Worm (Caenorhabditis elegans) whole organism, L4 larva: Measurements from ENCODE around the gene F40G9.14.
A peak's percentile ranks its signal among the peaks of the same experiment; 100 is the strongest.

Source experiments
- F26F4.8 ChIP-seq: fragments of 200-800 bp; sonication (Bioruptor generic); conservative IDR thresholded peaks from 2 replicates; pipeline ENCODE4 v1.3.6; 2022; ENCODE audit warnings: missing genetic modification characterization, missing compliant biosample characterization
- F49E8.2 ChIP-seq: sonication (generic microtip); optimal IDR thresholded peaks from 2 replicates; lab custom pipeline; 2016; ENCODE audit warnings: missing compliant biosample characterization, mild to moderate bottlenecking, missing genetic modification characterization, borderline replicate concordance
- Y48G9A.11 ChIP-seq: fragments of 200-800 bp; sonication (Bioruptor generic); IDR thresholded peaks from 2 replicates; pipeline ENCODE4 v1.3.6; 2022; ENCODE audit warnings: missing genetic modification reagents, missing genetic modification characterization, missing compliant biosample characterization
- ZK337.2 ChIP-seq: fragments of 200-800 bp; sonication (Bioruptor generic); IDR thresholded peaks from 2 replicates; pipeline ENCODE4 v1.3.6; 2022; ENCODE audit warnings: missing genetic modification reagents, missing genetic modification characterization, missing compliant biosample characterization
- aha-1 ChIP-seq: fragments of 150-350 bp; peaks from one replicate; lab custom pipeline; 2014; ENCODE audit warnings: missing biosample characterization, missing genetic modification characterization
- ama-1 ChIP-seq: fragments of 150-350 bp; optimal IDR thresholded peaks from 2 replicates; lab custom pipeline; 2014; ENCODE audit warnings: inconsistent platforms, mixed read lengths
- attf-4 ChIP-seq: sonication (generic microtip); optimal IDR thresholded peaks from 3 replicates; lab custom pipeline; 2017; ENCODE audit warnings: missing biosample characterization, missing genetic modification characterization
- ceh-20 ChIP-seq: fragments of 200-800 bp; sonication (Bioruptor generic); IDR thresholded peaks from 2 replicates; pipeline ENCODE4 v1.3.6; 2022; ENCODE audit warnings: missing genetic modification reagents, missing genetic modification characterization, missing compliant biosample characterization
- ceh-28 ChIP-seq: fragments of 150-350 bp; optimal IDR thresholded peaks from 2 replicates; lab custom pipeline; 2014; ENCODE audit warnings: missing biosample characterization, missing genetic modification reagents, missing genetic modification characterization
- ceh-44 ChIP-seq: fragments of 200-800 bp; sonication (Bioruptor generic); IDR thresholded peaks from 2 replicates; pipeline ENCODE4 v1.3.6; 2022; ENCODE audit warnings: missing genetic modification reagents, missing genetic modification characterization, missing compliant biosample characterization
- ceh-82 ChIP-seq: sonication (generic microtip); optimal IDR thresholded peaks from 2 replicates; lab custom pipeline; 2017; ENCODE audit warnings: missing biosample characterization, missing genetic modification characterization
- cey-2 ChIP-seq: sonication (generic microtip); optimal IDR thresholded peaks from 3 replicates; lab custom pipeline; 2017; ENCODE audit warnings: missing genetic modification characterization, mild to moderate bottlenecking, missing compliant biosample characterization, antibody characterized with exemption, borderline replicate concordance; ENCODE audit not compliant: insufficient read depth
- daf-19 ChIP-seq: fragments of 200-800 bp; sonication (Bioruptor generic); conservative IDR thresholded peaks from 2 replicates; pipeline ENCODE4 v1.3.6; 2022; ENCODE audit warnings: missing genetic modification characterization, missing compliant biosample characterization
- dmd-8 ChIP-seq: fragments of 200-800 bp; sonication (Bioruptor generic); IDR thresholded peaks from 2 replicates; pipeline ENCODE4 v1.3.6; 2022; ENCODE audit warnings: missing genetic modification characterization, missing compliant biosample characterization
- duxl-1 ChIP-seq: sonication (generic microtip); optimal IDR thresholded peaks from 2 replicates; lab custom pipeline; 2016; ENCODE audit warnings: mild to moderate bottlenecking, missing genetic modification characterization, moderate library complexity, missing compliant biosample characterization; ENCODE audit not compliant: poor library complexity
- egl-43 ChIP-seq: fragments of 200-800 bp; sonication (Bioruptor generic); IDR thresholded peaks from 2 replicates; pipeline ENCODE4 v1.3.6; 2022; ENCODE audit warnings: missing genetic modification reagents, missing genetic modification characterization, missing compliant biosample characterization
- hlh-11 ChIP-seq: fragments of 200-800 bp; sonication (Bioruptor generic); optimal IDR thresholded peaks from 2 replicates; lab custom pipeline; 2018; ENCODE audit warnings: mild to moderate bottlenecking, missing genetic modification characterization, missing compliant biosample characterization
- jun-1 ChIP-seq: fragments of 150-350 bp; optimal IDR thresholded peaks from 2 replicates; lab custom pipeline; 2014; ENCODE audit warnings: missing biosample characterization, missing genetic modification reagents, missing genetic modification characterization
- lim-7 ChIP-seq: fragments of 200-800 bp; sonication (Bioruptor generic); IDR thresholded peaks from 2 replicates; pipeline ENCODE4 v1.3.6; 2022; ENCODE audit warnings: missing genetic modification characterization, missing compliant biosample characterization
- lir-3 ChIP-seq: sonication (generic microtip); optimal IDR thresholded peaks from 2 replicates; lab custom pipeline; 2016; ENCODE audit warnings: mild to moderate bottlenecking, missing genetic modification characterization, missing compliant biosample characterization
- mxl-3 ChIP-seq: fragments of 200-800 bp; sonication (Bioruptor generic); optimal IDR thresholded peaks from 2 replicates; lab custom pipeline; 2018; ENCODE audit warnings: mild to moderate bottlenecking, missing genetic modification characterization, missing compliant biosample characterization
- nhr-102 ChIP-seq: sonication (generic microtip); optimal IDR thresholded peaks from 2 replicates; lab custom pipeline; 2016; ENCODE audit warnings: mild to moderate bottlenecking, missing genetic modification characterization, moderate library complexity, missing compliant biosample characterization
- nhr-11 ChIP-seq: fragments of 150-350 bp; optimal IDR thresholded peaks from 2 replicates; lab custom pipeline; 2014; ENCODE audit warnings: missing biosample characterization, missing genetic modification characterization
- nhr-41 ChIP-seq: fragments of 200-800 bp; sonication (Bioruptor generic); IDR thresholded peaks from 2 replicates; pipeline ENCODE4 v1.3.6; 2022; ENCODE audit warnings: missing genetic modification reagents, missing genetic modification characterization, missing compliant biosample characterization
- nhr-76 ChIP-seq: fragments of 150-350 bp; optimal IDR thresholded peaks from 2 replicates; lab custom pipeline; 2014; ENCODE audit warnings: missing biosample characterization, missing genetic modification characterization
- nhr-77 ChIP-seq: fragments of 150-350 bp; optimal IDR thresholded peaks from 2 replicates; lab custom pipeline; 2014; ENCODE audit warnings: missing biosample characterization, missing genetic modification characterization
- pqm-1 ChIP-seq: sonication (generic microtip); optimal IDR thresholded peaks from 2 replicates; lab custom pipeline; 2017; ENCODE audit warnings: missing biosample characterization, missing genetic modification characterization
- rbr-2 ChIP-seq: sonication (generic microtip); optimal IDR thresholded peaks from 2 replicates; lab custom pipeline; 2016; ENCODE audit warnings: missing genotype, missing genetic modification characterization, missing compliant biosample characterization
- skn-1 ChIP-seq: fragments of 150-350 bp; optimal IDR thresholded peaks from 2 replicates; lab custom pipeline; 2014; ENCODE audit warnings: missing biosample characterization, missing genetic modification characterization
- tag-97 ChIP-seq: fragments of 200-800 bp; sonication (Bioruptor generic); IDR thresholded peaks from 2 replicates; pipeline ENCODE4 v1.3.6; 2022; ENCODE audit warnings: missing genetic modification characterization, missing compliant biosample characterization
- unc-130 ChIP-seq: sonication (generic microtip); optimal IDR thresholded peaks from 2 replicates; lab custom pipeline; 2016; ENCODE audit warnings: missing genetic modification reagents, missing genetic modification characterization, missing compliant biosample characterization
- unc-39 ChIP-seq: sonication (generic microtip); optimal IDR thresholded peaks from 2 replicates; lab custom pipeline; 2017; ENCODE audit warnings: missing biosample characterization, missing genetic modification characterization
- unc-62 ChIP-seq, 3 experiments: fragments of 150-350 bp in 1 of 3; sonication (generic microtip); optimal IDR thresholded peaks in 2 of 3; peaks in 1 of 3; 1 replicate in 1 of 3; 2 replicates in 2 of 3; lab custom pipeline; 2014 to 2017; ENCODE audit warnings: missing biosample characterization in 3 of 3, missing genetic modification characterization in 3 of 3, missing genetic modification reagents in 3 of 3, missing genotype in 1 of 3

F40G9.14 gene

DNA sequence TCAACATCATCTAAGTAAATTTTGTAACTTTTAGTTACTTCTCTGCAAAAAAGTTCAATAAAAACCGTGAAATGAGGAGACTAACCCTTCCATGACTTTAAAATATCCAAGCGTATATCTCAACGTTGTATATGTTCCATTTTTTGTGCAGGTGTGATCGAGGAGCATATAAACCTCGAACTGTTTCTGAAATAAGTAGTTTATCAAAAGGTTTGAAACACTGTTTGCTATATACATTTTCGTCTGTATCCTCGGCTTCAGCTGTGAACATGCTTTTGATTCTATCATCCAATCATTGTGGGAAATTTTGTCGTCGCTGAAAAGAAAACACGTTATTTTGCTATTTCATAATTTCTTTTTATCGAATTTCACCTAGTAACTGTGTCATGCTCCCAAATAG, 3.3 kb upstream of the F40G9.14 start, which contains the start of gene F40G9.5:
F40G9.5 (plus strand) TSS at position 301 of the 400 bp plus-strand sequence.
- TF ChIP-seq egl-43 (GFP tag; lab: Robert Waterston, UW) = no peak
- TF ChIP-seq ceh-20 = no peak
- no peak for TF ChIP-seq Y48G9A.11 (GFP tag; lab: Robert Waterston, UW)
- no peak for TF ChIP-seq lir-3
- TF ChIP-seq duxl-1 (tag; lab: Kevin White, UChicago) = no peak
- no peak for TF ChIP-seq attf-4 (tag; lab: Kevin White, UChicago)
- no peak for TF ChIP-seq nhr-77 (tag; lab: Kevin White, UChicago)
- TF ChIP-seq F49E8.2 (tag; lab: Kevin White, UChicago) = no peak
- no peak for TF ChIP-seq daf-19 (GFP tag; lab: Robert Waterston, UW)
- TF ChIP-seq ZK337.2 (GFP tag; lab: Robert Waterston, UW) = no peak
- no peak for TF ChIP-seq ama-1 (lab: Kevin White, UChicago)
- TF ChIP-seq ceh-82 (tag; lab: Kevin White, UChicago) = no peak
- TF ChIP-seq lim-7 (GFP tag; lab: Robert Waterston, UW) = no peak
- no peak for TF ChIP-seq mxl-3
- TF ChIP-seq hlh-11 (tag; lab: Kevin White, UChicago) = no peak
- no peak for TF ChIP-seq tag-97
- no peak for TF ChIP-seq aha-1 (tag; lab: Kevin White, UChicago)
- TF ChIP-seq skn-1 (tag; lab: Kevin White, UChicago) = no peak
- TF ChIP-seq, all 104 proteins: peak for 0

- TF ChIP-seq daf-19 (GFP tag; lab: Robert Waterston, UW) (no peak), nhr-41 (GFP tag; lab: Robert Waterston, UW) (no peak), nhr-76 (tag; lab: Kevin White, UChicago) (no peak), ceh-82 (tag; lab: Kevin White, UChicago) (no peak)
These were observed 1.5 kb upstream of the F40G9.14 start, which contains the start of gene F40G9.6 for ce11 chrIII:179123-179592. F40G9.6 (plus strand) TSS chrIII:179542.

DNA sequence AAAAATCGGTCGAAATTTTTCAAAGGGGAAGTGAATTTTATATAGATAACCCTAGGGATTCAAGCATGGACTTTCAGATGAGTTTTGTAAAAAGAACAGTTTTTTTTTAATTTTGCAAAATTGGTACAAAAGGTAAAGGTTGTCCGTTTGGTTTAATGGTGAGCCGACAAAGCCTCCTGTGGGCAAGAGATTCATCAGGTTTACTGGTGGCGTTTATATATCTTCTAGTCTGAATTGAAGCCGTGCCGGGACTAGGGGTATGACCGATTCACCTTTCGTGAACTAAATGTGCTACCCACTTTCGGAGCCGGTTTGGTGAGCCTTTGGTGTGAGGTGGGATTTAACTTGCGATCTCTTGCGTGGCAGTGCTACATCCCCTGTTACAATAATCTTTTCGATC, 511 bp upstream of the F40G9.14 start:
- TF ChIP-seq ceh-44 (no peak), F26F4.8 (GFP tag; lab: Robert Waterston, UW) (0 out of 2 replicates have a peak, but pooled peaks have one; percentile 30)

ce11 chrIII:175733-176132, 1.9 kb downstream of the F40G9.14 start, which contains the start of gene clec-148:
clec-148 (minus strand) TSS chrIII:175833.
- peak; percentile 18 for TF ChIP-seq pqm-1 (tag; lab: Kevin White, UChicago)
- TF ChIP-seq ceh-28 (tag; lab: Kevin White, UChicago) = no peak
- TF ChIP-seq jun-1 (tag; lab: Kevin White, UChicago) = no peak
- TF ChIP-seq unc-62 (GFP tag; optimal IDR thresholded peaks at IDR 0.05 in 1 of 2; lab: Kevin White, UChicago) = peak in 1 of 2 experiments; percentile 66
- no peak for TF ChIP-seq unc-62 (tag; optimal IDR thresholded peaks at IDR 0.05; lab: Kevin White, UChicago)

ce11 chrIII:173501-173900, 4.1 kb downstream of the F40G9.14 start, which contains the start of gene F40G9.19:
F40G9.19 (plus strand) TSS chrIII:173801.
- peak; percentile 31 for TF ChIP-seq aha-1 (tag; lab: Kevin White, UChicago)
- no peak for TF ChIP-seq dmd-8 (GFP tag; lab: Robert Waterston, UW)
- TF ChIP-seq cey-2 = no peak

DNA sequence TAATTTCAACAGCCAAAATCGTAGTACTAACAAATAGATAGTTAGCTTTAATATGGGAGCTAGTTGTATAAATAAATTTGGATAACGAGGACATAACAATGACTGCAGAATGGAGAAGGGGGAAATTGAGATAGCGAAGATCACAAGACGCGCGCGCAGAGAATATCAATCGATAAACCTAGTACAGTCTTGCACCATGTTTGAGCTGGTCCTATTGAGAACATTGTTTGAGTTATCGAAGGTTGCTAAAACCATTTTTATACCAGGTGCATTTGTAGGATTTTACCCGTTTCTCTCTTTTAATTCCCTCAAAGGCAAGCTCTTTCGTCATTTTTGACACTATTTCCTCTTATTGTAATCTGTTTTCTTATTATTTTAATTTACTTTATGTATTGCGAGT, 6.0 kb downstream of the F40G9.14 start, which contains the start of the genes F40G9.9 and F40G9.12:
F40G9.9 (minus strand) TSS at position 101 of the 400 bp plus-strand sequence.
F40G9.12 (plus strand) TSS at position 231 of the 400 bp plus-strand sequence.
- TF ChIP-seq rbr-2 (tag; lab: Kevin White, UChicago) (no peak), nhr-102 (tag; lab: Kevin White, UChicago) (no peak), unc-39 (tag; lab: Kevin White, UChicago) (no peak), unc-130 (GFP tag; lab: Kevin White, UChicago) (no peak), attf-4 (tag; lab: Kevin White, UChicago) (no peak), unc-62 (GFP tag; optimal IDR thresholded peaks at IDR 0.05 in 1 of 2; lab: Kevin White, UChicago) (no peak), unc-62 (tag; optimal IDR thresholded peaks at IDR 0.05; lab: Kevin White, UChicago) (no peak), nhr-11 (tag; lab: Kevin White, UChicago) (no peak)
